Fruit fly (Drosophila melanogaster) whole organism, prepupa: ENCODE data around the gene CG5188.
A peak's percentile ranks its signal among the peaks of the same experiment; 100 is the strongest.

ENCODE experiments used
- CG11762 ChIP-seq: fragments of 200-800 bp; sonication (Bioruptor generic); optimal IDR thresholded peaks from 3 replicates; lab custom pipeline; 2016; ENCODE audit warnings: missing biosample characterization, missing genetic modification characterization; ENCODE audit not compliant: insufficient read depth
- CG11902 ChIP-seq: fragments of 200-800 bp; sonication (Bioruptor generic); optimal IDR thresholded peaks from 3 replicates; lab custom pipeline; 2016; ENCODE audit warnings: missing biosample characterization, missing genetic modification characterization
- CG15336 ChIP-seq: fragments of 200-800 bp; sonication (Bioruptor generic); IDR thresholded peaks from 2 replicates; pipeline ENCODE4 v1.3.6; 2022; ENCODE audit warnings: missing biosample characterization, missing genetic modification characterization
- CG1621 ChIP-seq: fragments of 200-800 bp; sonication (Bioruptor generic); optimal IDR thresholded peaks from 3 replicates; lab custom pipeline; 2018; ENCODE audit warnings: missing biosample characterization, mild to moderate bottlenecking, missing genetic modification characterization
- CG16779 ChIP-seq: fragments of 200-800 bp; sonication (Bioruptor generic); optimal IDR thresholded peaks from 3 replicates; lab custom pipeline; 2017; ENCODE audit warnings: missing biosample characterization, mild to moderate bottlenecking, missing genetic modification characterization
- CG3032 ChIP-seq: fragments of 200-800 bp; optimal IDR thresholded peaks from 2 replicates; lab custom pipeline; 2019; ENCODE audit warnings: missing biosample characterization, mild to moderate bottlenecking, missing genetic modification characterization, moderate library complexity
- CG31627 ChIP-seq: fragments of 200-800 bp; sonication (Bioruptor generic); optimal IDR thresholded peaks from 3 replicates; lab custom pipeline; 2016; ENCODE audit warnings: missing biosample characterization, missing genetic modification characterization
- CG3919 ChIP-seq: fragments of 200-800 bp; sonication (Bioruptor generic); optimal IDR thresholded peaks from 3 replicates; lab custom pipeline; 2016; ENCODE audit warnings: missing biosample characterization, missing genetic modification characterization
- CG6163 ChIP-seq: fragments of 200-800 bp; sonication (Bioruptor generic); IDR thresholded peaks from 3 replicates; pipeline ENCODE4 v1.3.6; 2022; ENCODE audit warnings: missing biosample characterization, missing genetic modification characterization
- CG6276 ChIP-seq: fragments of 200-800 bp; sonication (Bioruptor generic); optimal IDR thresholded peaks from 2 replicates; lab custom pipeline; 2017; ENCODE audit warnings: missing biosample characterization, mild to moderate bottlenecking, missing genetic modification characterization
- CG6792 ChIP-seq: fragments of 200-800 bp; sonication (Bioruptor generic); optimal IDR thresholded peaks from 3 replicates; lab custom pipeline; 2016; ENCODE audit warnings: missing biosample characterization, missing genetic modification characterization
- CG6854 ChIP-seq: fragments of 200-800 bp; sonication (Bioruptor generic); optimal IDR thresholded peaks from 2 replicates; lab custom pipeline; 2017; ENCODE audit warnings: missing biosample characterization, mild to moderate bottlenecking, missing genetic modification characterization
- CG8119 ChIP-seq: fragments of 200-800 bp; sonication (Bioruptor generic); IDR thresholded peaks from 3 replicates; pipeline ENCODE4 v1.3.6; 2022; ENCODE audit warnings: missing biosample characterization, missing genetic modification characterization
- CG8319 ChIP-seq: fragments of 200-800 bp; sonication (Bioruptor generic); optimal IDR thresholded peaks from 3 replicates; lab custom pipeline; 2016; ENCODE audit warnings: missing biosample characterization, missing genetic modification characterization
- CG8632 ChIP-seq: fragments of 200-800 bp; sonication (Bioruptor generic); optimal IDR thresholded peaks from 3 replicates; lab custom pipeline; 2016; ENCODE audit warnings: missing biosample characterization, missing genetic modification characterization
- Eip75B ChIP-seq: fragments of 200-800 bp; sonication (Bioruptor generic); optimal IDR thresholded peaks from 3 replicates; lab custom pipeline; 2016; ENCODE audit warnings: missing biosample characterization, missing genetic modification characterization
- Eip78C ChIP-seq: fragments of 200-800 bp; sonication (Bioruptor generic); peaks from one replicate; lab custom pipeline; 2016; ENCODE audit warnings: missing biosample characterization, missing genetic modification characterization
- Ets21C ChIP-seq: fragments of 200-800 bp; sonication (Bioruptor generic); optimal IDR thresholded peaks from 3 replicates; lab custom pipeline; 2016; ENCODE audit warnings: missing biosample characterization, missing genetic modification characterization
- Ets96B ChIP-seq: fragments of 200-800 bp; optimal IDR thresholded peaks from 2 replicates; lab custom pipeline; 2019; ENCODE audit warnings: missing biosample characterization, mild to moderate bottlenecking, missing genetic modification characterization, moderate library complexity
- Gug ChIP-seq: fragments of 200-800 bp; sonication (Bioruptor generic); IDR thresholded peaks from 2 replicates; pipeline ENCODE4 v1.3.6; 2022; ENCODE audit warnings: missing biosample characterization, missing genetic modification characterization
- Hr4 ChIP-seq: fragments of 200-800 bp; sonication (Bioruptor generic); optimal IDR thresholded peaks from 3 replicates; lab custom pipeline; 2016; ENCODE audit warnings: missing biosample characterization, missing genetic modification characterization
- Lpt ChIP-seq: fragments of 200-800 bp; sonication (Bioruptor generic); optimal IDR thresholded peaks from 3 replicates; lab custom pipeline; 2016; ENCODE audit warnings: missing biosample characterization, missing genetic modification characterization
- Met ChIP-seq: fragments of 200-800 bp; sonication (Bioruptor generic); optimal IDR thresholded peaks from 3 replicates; lab custom pipeline; 2016; ENCODE audit warnings: missing biosample characterization, missing genetic modification characterization
- OdsH ChIP-seq: fragments of 200-800 bp; sonication (Bioruptor generic); optimal IDR thresholded peaks from 3 replicates; lab custom pipeline; 2016; ENCODE audit warnings: missing biosample characterization, missing genetic modification characterization
- Sox14 ChIP-seq: fragments of 200-800 bp; sonication (Bioruptor generic); optimal IDR thresholded peaks from 3 replicates; lab custom pipeline; 2016; ENCODE audit warnings: missing biosample characterization, missing genetic modification characterization
- achi ChIP-seq: fragments of 200-800 bp; sonication (Bioruptor generic); optimal IDR thresholded peaks from 3 replicates; lab custom pipeline; 2016; ENCODE audit warnings: missing biosample characterization, missing genetic modification characterization
- acj6 ChIP-seq: fragments of 200-800 bp; sonication (Bioruptor generic); optimal IDR thresholded peaks from 3 replicates; lab custom pipeline; 2016; ENCODE audit warnings: missing biosample characterization, missing genetic modification characterization
- cyc ChIP-seq: fragments of 200-800 bp; sonication (Bioruptor generic); optimal IDR thresholded peaks from 3 replicates; lab custom pipeline; 2016; ENCODE audit warnings: missing biosample characterization, missing genetic modification characterization
- dsx ChIP-seq: fragments of 200-800 bp; optimal IDR thresholded peaks from 3 replicates; lab custom pipeline; 2019; ENCODE audit warnings: missing biosample characterization, mild to moderate bottlenecking, missing genetic modification characterization, moderate library complexity; ENCODE audit not compliant: poor library complexity, severe bottlenecking
- eg ChIP-seq: fragments of 200-800 bp; sonication (Bioruptor generic); IDR thresholded peaks from 3 replicates; pipeline ENCODE4 v1.3.6; 2022; ENCODE audit warnings: missing biosample characterization, missing genetic modification characterization
- esn ChIP-seq: fragments of 200-800 bp; sonication (Bioruptor generic); optimal IDR thresholded peaks from 2 replicates; lab custom pipeline; 2016; ENCODE audit warnings: missing biosample characterization, mild to moderate bottlenecking, missing genetic modification characterization, moderate library complexity
- fd59A ChIP-seq: fragments of 200-800 bp; sonication (Bioruptor generic); optimal IDR thresholded peaks from 2 replicates; lab custom pipeline; 2017; ENCODE audit warnings: missing biosample characterization, mild to moderate bottlenecking, missing genetic modification characterization, missing genetic modification reagents
- fd85E ChIP-seq: fragments of 200-800 bp; sonication (Bioruptor generic); optimal IDR thresholded peaks from 3 replicates; lab custom pipeline; 2016; ENCODE audit warnings: missing biosample characterization, missing genetic modification characterization
- fkh ChIP-seq: fragments of 200-800 bp; sonication (Bioruptor generic); optimal IDR thresholded peaks from 3 replicates; lab custom pipeline; 2017; ENCODE audit warnings: missing biosample characterization, mild to moderate bottlenecking, missing genetic modification characterization, moderate library complexity
- lz ChIP-seq: fragments of 200-800 bp; sonication (Bioruptor generic); optimal IDR thresholded peaks from 3 replicates; lab custom pipeline; 2016; ENCODE audit warnings: missing biosample characterization, missing genetic modification characterization
- net ChIP-seq: fragments of 200-800 bp; sonication (Bioruptor generic); optimal IDR thresholded peaks from 3 replicates; lab custom pipeline; 2016; ENCODE audit warnings: missing biosample characterization, missing genetic modification characterization
- pdm3 ChIP-seq: fragments of 200-800 bp; sonication (Bioruptor generic); optimal IDR thresholded peaks from 3 replicates; lab custom pipeline; 2016; ENCODE audit warnings: missing biosample characterization, missing genetic modification characterization
- salr ChIP-seq, 2 experiments: fragments of 200-800 bp; sonication (Bioruptor generic); optimal IDR thresholded peaks; 3 replicates each; lab custom pipeline; 2016 to 2018; ENCODE audit warnings: missing biosample characterization in 2 of 2, missing genetic modification characterization in 2 of 2, mild to moderate bottlenecking in 1 of 2
- svp ChIP-seq: fragments of 200-800 bp; sonication (Bioruptor generic); peaks from one replicate; lab custom pipeline; 2016; ENCODE audit warnings: missing biosample characterization, missing genetic modification characterization
- topi ChIP-seq: fragments of 200-800 bp; sonication (Bioruptor generic); optimal IDR thresholded peaks from 3 replicates; lab custom pipeline; 2016; ENCODE audit warnings: missing biosample characterization, missing genetic modification characterization

CG5188 gene

DNA sequence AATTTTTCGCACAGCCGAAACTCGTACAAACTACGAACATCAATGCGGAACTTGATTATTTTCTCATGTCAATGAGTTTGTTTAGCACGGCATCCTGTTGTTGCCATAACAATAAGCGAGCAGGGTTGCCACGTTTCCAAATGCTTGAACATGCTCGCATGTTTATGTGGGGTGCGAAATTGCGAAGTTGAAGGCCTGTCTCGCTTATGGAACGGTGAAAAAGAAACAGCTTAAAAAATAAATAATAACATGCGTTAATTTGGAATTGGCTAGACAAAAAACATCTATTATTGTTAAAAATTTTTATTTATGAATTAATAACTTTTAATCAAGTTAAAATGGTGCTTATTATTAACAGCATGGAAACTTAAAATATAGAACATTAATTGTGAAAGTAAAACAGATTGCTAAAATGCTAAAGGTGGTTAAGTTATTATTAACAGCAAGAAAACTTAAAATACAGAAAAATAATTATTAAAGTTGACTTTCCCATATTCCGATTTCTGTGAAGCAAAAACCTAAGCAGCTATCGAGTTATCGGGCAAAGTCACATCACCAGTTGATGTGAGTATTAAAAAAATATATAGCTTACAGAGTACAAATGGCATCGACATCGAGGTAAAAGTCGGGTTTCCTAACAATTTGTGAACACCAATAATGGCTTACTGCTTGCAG, 2.3 kb downstream of the CG5188 start, which contains the start of the genes Bug22 and TfIIB (continued):
- TF ChIP-seq Ets21C (GFP tag; lab: Kevin White, UChicago) (no peak), CG31627 (GFP tag; lab: Kevin White, UChicago) (peak; percentile 75), pdm3 (no peak), Ets96B (tag; lab: Kevin White, UChicago) (peak; percentile 53), CG8319 (GFP tag; lab: Kevin White, UChicago) (peak; percentile 25), Met (GFP tag; lab: Kevin White, UChicago) (no peak), Sox14 (GFP tag; lab: Kevin White, UChicago) (no peak), CG15336 (GFP tag; lab: Robert Waterston, UW) (0 out of 2 replicates have a peak, but pooled peaks have one; percentile 30), net (GFP tag; lab: Kevin White, UChicago) (no peak), topi (peak; percentile 69), CG8632 (GFP tag; lab: Kevin White, UChicago) (no peak), lz (GFP tag; lab: Kevin White, UChicago) (peak; percentile 72)

DNA sequence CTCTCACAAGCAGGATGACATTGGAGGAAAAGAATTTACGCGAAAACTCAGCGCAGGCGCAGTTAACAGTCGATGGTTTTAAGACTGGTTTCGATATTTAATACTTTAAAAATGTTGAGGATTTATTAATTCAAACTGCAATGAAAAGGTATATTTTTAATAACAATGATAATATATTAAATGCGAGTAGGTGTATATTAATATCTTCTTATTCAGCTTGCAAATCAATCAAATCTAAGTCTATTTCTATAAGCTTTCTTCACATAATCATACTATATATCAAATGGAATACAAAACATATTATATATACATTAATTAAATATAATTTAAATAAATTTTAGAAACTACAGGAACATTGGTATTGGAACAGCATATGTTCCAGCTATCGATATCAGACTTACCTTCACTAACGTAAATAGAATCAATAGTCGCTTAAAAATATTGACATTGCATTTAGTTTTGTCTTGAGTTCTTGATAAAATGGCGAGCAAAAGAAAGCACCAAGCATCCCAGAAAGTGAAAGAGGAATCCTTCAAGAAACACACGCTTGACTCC, 7.1 kb downstream of the CG5188 start, which contains the start of the genes TBC1D16 and holn1:
TBC1D16 (minus strand) TSS at position 51 of the 555 bp plus-strand sequence.
holn1 (plus strand) TSS at position 390 of the 555 bp plus-strand sequence.
- TF ChIP-seq Ets96B (tag; lab: Kevin White, UChicago) (no peak), fkh (GFP tag; lab: Kevin White, UChicago) (peak; percentile 96)

DNA sequence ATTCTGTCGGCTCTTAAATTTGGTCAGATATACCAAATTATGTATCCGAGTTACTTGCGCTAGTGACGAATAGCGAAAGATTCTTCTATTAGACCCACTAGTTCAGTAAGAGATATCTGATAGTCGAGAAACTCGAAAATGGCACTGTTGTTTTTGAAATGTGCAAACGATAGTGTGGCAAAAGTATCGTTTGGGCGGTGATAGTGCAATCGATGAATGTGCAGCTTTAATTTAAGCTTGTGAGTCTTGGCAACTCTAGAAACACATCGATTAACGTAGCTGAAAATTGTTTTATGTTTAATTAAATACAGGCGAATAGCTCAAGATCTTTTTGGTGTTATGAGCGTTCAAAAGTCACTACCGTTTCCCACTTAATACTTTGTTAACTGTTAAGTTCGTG, 8.7 kb downstream of the CG5188 start, which contains the start of gene STUB1:
STUB1 (plus strand) TSS at position 232 of the 400 bp plus-strand sequence.
- peak; percentile 14 for TF ChIP-seq fkh (GFP tag; lab: Kevin White, UChicago)
- TF ChIP-seq esn (GFP tag; lab: Kevin White, UChicago) = peak; percentile 36
- no peak for TF ChIP-seq Gug (GFP tag; lab: Robert Waterston, UW)
- no peak for TF ChIP-seq CG8319 (GFP tag; lab: Kevin White, UChicago)
- TF ChIP-seq CG31627 (GFP tag; lab: Kevin White, UChicago) = peak; percentile 8
- TF ChIP-seq, all 60 proteins: peak for 3

DNA sequence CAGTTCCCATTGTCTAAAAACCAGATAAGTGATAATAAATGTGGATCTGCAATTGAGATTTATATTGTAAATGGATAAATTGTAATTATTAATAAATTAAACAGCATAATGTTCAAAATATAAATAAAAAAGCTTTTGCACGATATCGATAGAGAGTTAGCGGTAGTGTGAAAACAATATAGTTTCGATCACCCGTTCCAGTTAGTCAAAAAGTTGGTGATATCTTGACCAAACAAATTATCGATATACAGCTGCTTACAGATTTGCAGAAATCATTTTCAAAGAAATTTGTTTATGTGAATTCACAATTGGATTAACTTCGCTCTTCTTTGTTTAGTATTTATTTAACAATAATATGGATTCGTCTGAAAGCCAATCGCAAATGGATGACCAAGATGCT, 10.5 kb downstream of the CG5188 start, which contains the start of gene Nse4:
Nse4 (plus strand) TSS at position 267 of the 400 bp plus-strand sequence.
- no peak for TF ChIP-seq CG16779 (tag; lab: Kevin White, UChicago)
- no peak for TF ChIP-seq CG1621
- TF ChIP-seq CG3919 (GFP tag; lab: Kevin White, UChicago) = no peak
- no peak for TF ChIP-seq CG3032 (tag; lab: Kevin White, UChicago)

DNA sequence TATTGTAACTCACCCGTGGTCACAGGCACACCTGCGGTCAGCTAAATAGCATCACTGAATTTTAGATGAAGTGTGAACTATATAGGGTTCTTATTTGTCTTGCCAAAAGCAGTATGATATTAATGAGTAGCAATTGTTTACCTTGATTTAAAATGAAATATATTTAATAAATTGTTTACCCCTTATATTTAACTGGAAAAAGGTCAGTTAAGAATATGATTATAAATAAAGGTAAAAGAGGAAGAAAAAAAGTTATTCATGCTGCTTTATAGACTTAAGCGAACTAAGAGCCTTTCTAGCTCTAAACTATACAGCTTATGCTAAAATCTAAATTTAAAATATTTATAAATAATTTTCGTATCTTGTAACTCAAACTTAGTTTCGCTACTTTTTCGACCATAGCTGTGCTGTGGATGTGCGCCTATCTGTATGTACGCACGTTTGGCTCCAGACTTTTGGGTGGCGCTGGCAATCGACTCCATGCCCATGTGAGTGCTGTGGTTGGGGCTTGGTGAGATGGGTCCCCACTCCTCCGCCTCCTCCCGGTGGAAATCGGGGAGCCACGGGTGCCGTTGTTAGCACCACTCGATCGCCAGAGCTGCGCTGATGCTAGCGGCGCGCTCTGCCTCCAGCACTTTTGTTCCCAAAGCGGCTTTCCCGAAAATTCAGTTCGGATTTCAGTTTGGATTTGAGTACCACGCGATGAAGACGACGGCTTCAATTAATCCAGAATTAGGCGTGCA, 13.6 kb downstream of the CG5188 start, which contains the start of gene loh:
loh (plus strand) TSS at position 487 of the 743 bp plus-strand sequence.
- no peak for TF ChIP-seq svp (GFP tag; lab: Kevin White, UChicago)
- TF ChIP-seq lz (GFP tag; lab: Kevin White, UChicago) = peak; percentile 1
- no peak for TF ChIP-seq CG11762
- peak; percentile 35 for TF ChIP-seq topi
- no peak for TF ChIP-seq salr (GFP tag; optimal IDR thresholded peaks at IDR 0.05; lab: Kevin White, UChicago)
- no peak for TF ChIP-seq eg (GFP tag; lab: Robert Waterston, UW)
- TF ChIP-seq Eip78C (GFP tag; lab: Kevin White, UChicago) = peak; percentile 86
- TF ChIP-seq achi = no peak
- TF ChIP-seq CG6276 = no peak
- TF ChIP-seq Eip75B (GFP tag; lab: Kevin White, UChicago) = no peak
- no peak for TF ChIP-seq fd85E (GFP tag; lab: Kevin White, UChicago)
- no peak for TF ChIP-seq CG8119 (GFP tag; lab: Robert Waterston, UW)
- TF ChIP-seq Lpt (GFP tag; lab: Kevin White, UChicago) = no peak
- TF ChIP-seq CG6163 (GFP tag; lab: Robert Waterston, UW) = no peak
- TF ChIP-seq CG6854 = no peak
- no peak for TF ChIP-seq dsx (GFP tag; lab: Kevin White, UChicago)
- TF ChIP-seq esn (GFP tag; lab: Kevin White, UChicago) = peak; percentile 60
- TF ChIP-seq fd59A (GFP tag; lab: Kevin White, UChicago) = no peak
- peak; percentile 50 for TF ChIP-seq OdsH (GFP tag; lab: Kevin White, UChicago)
- no peak for TF ChIP-seq cyc (GFP tag; lab: Kevin White, UChicago)
- peak; percentile 37 for TF ChIP-seq CG6792
- TF ChIP-seq acj6 (GFP tag; lab: Kevin White, UChicago) = peak; percentile 40
- TF ChIP-seq CG11902 (GFP tag; lab: Kevin White, UChicago) = peak; percentile 13
- peak; percentile 32 for TF ChIP-seq Hr4 (GFP tag; lab: Kevin White, UChicago)
- TF ChIP-seq CG3032 (tag; lab: Kevin White, UChicago) = peak; percentile 29
